Worm (Caenorhabditis elegans) whole organism, L1 larva: ENCODE data around the gene Y116A8C.49.

Experiments used
- C16A3.4 ChIP-seq: fragments of 150-350 bp; optimal IDR thresholded peaks from 2 replicates; lab custom pipeline; 2014; ENCODE audit warnings: missing biosample characterization, missing genetic modification characterization
- F16B12.6 ChIP-seq: fragments of 150-350 bp; optimal IDR thresholded peaks from 2 replicates; lab custom pipeline; 2014; ENCODE audit warnings: missing biosample characterization, missing genetic modification characterization
- aha-1 ChIP-seq: fragments of 150-350 bp; optimal IDR thresholded peaks from 2 replicates; lab custom pipeline; 2014; ENCODE audit warnings: missing biosample characterization, missing genetic modification characterization
- ama-1 ChIP-seq: fragments of 150-350 bp; optimal IDR thresholded peaks from 2 replicates; lab custom pipeline; 2014
- ceh-63 ChIP-seq: fragments of 200-800 bp; sonication (Bioruptor generic); optimal IDR thresholded peaks from 2 replicates; lab custom pipeline; 2018; ENCODE audit warnings: mild to moderate bottlenecking, missing genetic modification characterization, missing compliant biosample characterization
- ceh-8 ChIP-seq: fragments of 200-800 bp; sonication (Bioruptor generic); optimal IDR thresholded peaks from 2 replicates; lab custom pipeline; 2018; ENCODE audit warnings: mild to moderate bottlenecking, missing genetic modification characterization, moderate library complexity, missing compliant biosample characterization
- ceh-82 ChIP-seq, 3 experiments: fragments of 150-350 bp in 1 of 3; sonication (generic microtip) in 2 of 3; optimal IDR thresholded peaks; 2 replicates each; lab custom pipeline; 2014 to 2017; ENCODE audit warnings: missing biosample characterization in 3 of 3, missing genetic modification characterization in 3 of 3
- ceh-88 ChIP-seq: fragments of 200-800 bp; sonication (Bioruptor generic); IDR thresholded peaks from 2 replicates; pipeline ENCODE4 v1.3.6; 2022; ENCODE audit warnings: missing genetic modification characterization, missing compliant biosample characterization
- dsc-1 ChIP-seq: sonication (generic microtip); optimal IDR thresholded peaks from 2 replicates; lab custom pipeline; 2016; ENCODE audit warnings: mild to moderate bottlenecking, missing genetic modification characterization, missing compliant biosample characterization
- efl-1 ChIP-seq, 4 experiments: fragments of 150-350 bp; optimal IDR thresholded peaks in 3 of 4; peaks in 1 of 4; 1 replicate in 1 of 4; 2 replicates in 3 of 4; lab custom pipeline; 2014; ENCODE audit warnings: missing biosample characterization in 2 of 4, missing genetic modification characterization in 2 of 4, missing genetic modification reagents in 2 of 4
- efl-3 ChIP-seq: fragments of 200-800 bp; sonication (Bioruptor generic); optimal IDR thresholded peaks from 2 replicates; lab custom pipeline; 2018; ENCODE audit warnings: mild to moderate bottlenecking, missing genetic modification characterization, missing compliant biosample characterization
- egl-27 ChIP-seq, 2 experiments: fragments of 150-350 bp in 1 of 2; sonication (generic microtip); optimal IDR thresholded peaks; 3 replicates each; lab custom pipeline; 2017 to 2018; ENCODE audit warnings: missing biosample characterization in 2 of 2, missing genetic modification characterization in 2 of 2, missing genetic modification reagents in 2 of 2
- elt-3 ChIP-seq, 6 experiments: fragments of 150-350 bp in 1 of 6; sonication (generic microtip); optimal IDR thresholded peaks; 2 replicates each; lab custom pipeline; 2017 to 2018; ENCODE audit warnings: missing biosample characterization in 6 of 6, missing genetic modification characterization in 6 of 6, inconsistent platforms in 1 of 6
- ets-5 ChIP-seq: fragments of 200-800 bp; sonication (Bioruptor generic); IDR thresholded peaks from 2 replicates; pipeline ENCODE4 v1.3.6; 2022; ENCODE audit warnings: missing genetic modification characterization, missing compliant biosample characterization
- fkh-10 ChIP-seq: sonication (generic microtip); optimal IDR thresholded peaks from 2 replicates; lab custom pipeline; 2017; ENCODE audit warnings: missing biosample characterization, missing genetic modification reagents, missing genetic modification characterization
- fkh-4 ChIP-seq: sonication (generic microtip); optimal IDR thresholded peaks from 2 replicates; lab custom pipeline; 2016; ENCODE audit warnings: missing compliant biosample characterization, missing genetic modification characterization, borderline replicate concordance
- grh-1 ChIP-seq: fragments of 200-800 bp; sonication (Bioruptor generic); IDR thresholded peaks from 2 replicates; pipeline ENCODE4 v1.3.6; 2022; ENCODE audit warnings: missing genetic modification reagents, missing genetic modification characterization, missing compliant biosample characterization
- hlh-17 ChIP-seq: fragments of 200-800 bp; sonication (Bioruptor generic); optimal IDR thresholded peaks from 2 replicates; lab custom pipeline; 2018; ENCODE audit warnings: missing genetic modification characterization, mild to moderate bottlenecking, missing compliant biosample characterization, moderate library complexity, borderline replicate concordance
- hlh-4 ChIP-seq: sonication (generic microtip); optimal IDR thresholded peaks from 2 replicates; lab custom pipeline; 2016; ENCODE audit warnings: mild to moderate bottlenecking, missing genetic modification characterization, missing compliant biosample characterization
- irx-1 ChIP-seq: sonication (generic microtip); optimal IDR thresholded peaks from 2 replicates; lab custom pipeline; 2016; ENCODE audit warnings: missing genetic modification characterization, missing compliant biosample characterization
- isw-1 ChIP-seq: fragments of 200-800 bp; sonication (Bioruptor generic); IDR thresholded peaks from 2 replicates; pipeline ENCODE4 v1.3.6; 2022; ENCODE audit warnings: missing genetic modification characterization, missing compliant biosample characterization
- jun-1 ChIP-seq: fragments of 150-350 bp; optimal IDR thresholded peaks from 2 replicates; lab custom pipeline; 2014; ENCODE audit warnings: missing biosample characterization, missing genetic modification reagents, missing genetic modification characterization
- lin-13 ChIP-seq: fragments of 150-350 bp; optimal IDR thresholded peaks from 2 replicates; lab custom pipeline; 2014; ENCODE audit warnings: missing biosample characterization, missing genetic modification reagents, missing genetic modification characterization
- lin-14 ChIP-seq: fragments of 200-800 bp; sonication (Bioruptor generic); optimal IDR thresholded peaks from 2 replicates; lab custom pipeline; 2018; ENCODE audit warnings: mild to moderate bottlenecking, missing genetic modification characterization, moderate library complexity, missing compliant biosample characterization
- lin-39 ChIP-seq: fragments of 150-350 bp; optimal IDR thresholded peaks from 2 replicates; lab custom pipeline; 2014; ENCODE audit warnings: missing biosample characterization, missing genetic modification reagents, missing genetic modification characterization
- lir-3 ChIP-seq: sonication (generic microtip); optimal IDR thresholded peaks from 2 replicates; lab custom pipeline; 2016; ENCODE audit warnings: mild to moderate bottlenecking, missing genetic modification characterization, moderate library complexity, missing compliant biosample characterization; ENCODE audit not compliant: poor library complexity
- mdl-1 ChIP-seq, 2 experiments: fragments of 150-350 bp; optimal IDR thresholded peaks; 2 replicates each; lab custom pipeline; 2014 to 2017; ENCODE audit warnings: missing biosample characterization in 2 of 2, missing genetic modification characterization in 2 of 2, inconsistent platforms in 1 of 2
- mef-2 ChIP-seq: fragments of 150-350 bp; optimal IDR thresholded peaks from 2 replicates; lab custom pipeline; 2014; ENCODE audit warnings: missing biosample characterization, missing genetic modification characterization
- mep-1 ChIP-seq: fragments of 150-350 bp; optimal IDR thresholded peaks from 2 replicates; lab custom pipeline; 2014; ENCODE audit warnings: missing biosample characterization, missing genetic modification characterization
- nhr-12 ChIP-seq: sonication (generic microtip); optimal IDR thresholded peaks from 2 replicates; lab custom pipeline; 2017; ENCODE audit warnings: missing biosample characterization, missing genetic modification characterization
- nhr-19 ChIP-seq: fragments of 200-800 bp; sonication (Bioruptor generic); conservative IDR thresholded peaks from 2 replicates; pipeline ENCODE4 v1.3.6; 2022; ENCODE audit warnings: missing genetic modification characterization, missing compliant biosample characterization
- nhr-47 ChIP-seq: sonication (generic microtip); optimal IDR thresholded peaks from 2 replicates; lab custom pipeline; 2016; ENCODE audit warnings: mild to moderate bottlenecking, missing genetic modification characterization, moderate library complexity, missing compliant biosample characterization
- nhr-77 ChIP-seq: fragments of 150-350 bp; optimal IDR thresholded peaks from 2 replicates; lab custom pipeline; 2014; ENCODE audit warnings: missing biosample characterization, missing genetic modification characterization
- nhr-85 ChIP-seq: sonication (generic microtip); peaks from one replicate; lab custom pipeline; 2016; ENCODE audit warnings: missing genetic modification characterization, inconsistent platforms, missing compliant biosample characterization
- pag-3 ChIP-seq: sonication (generic microtip); optimal IDR thresholded peaks from 2 replicates; lab custom pipeline; 2017; ENCODE audit warnings: missing genetic modification characterization, mild to moderate bottlenecking, missing compliant biosample characterization, antibody characterized with exemption, borderline replicate concordance; ENCODE audit not compliant: insufficient read depth
- pax-3 ChIP-seq: fragments of 200-800 bp; sonication (Bioruptor generic); optimal IDR thresholded peaks from 2 replicates; lab custom pipeline; 2018; ENCODE audit warnings: mild to moderate bottlenecking, missing genetic modification characterization, moderate library complexity, missing compliant biosample characterization
- pqm-1 ChIP-seq: sonication (generic microtip); optimal IDR thresholded peaks from 3 replicates; lab custom pipeline; 2017; ENCODE audit warnings: missing biosample characterization, missing genetic modification characterization
- rnt-1 ChIP-seq: sonication (generic microtip); optimal IDR thresholded peaks from 2 replicates; lab custom pipeline; 2016; ENCODE audit warnings: mild to moderate bottlenecking, missing genetic modification characterization, moderate library complexity, missing compliant biosample characterization
- skn-1 ChIP-seq: fragments of 150-350 bp; optimal IDR thresholded peaks from 2 replicates; lab custom pipeline; 2014; ENCODE audit warnings: missing biosample characterization, missing genetic modification characterization
- snpc-4 ChIP-seq: fragments of 150-350 bp; optimal IDR thresholded peaks from 2 replicates; lab custom pipeline; 2014; ENCODE audit warnings: missing biosample characterization, missing genetic modification characterization
- sptf-1 ChIP-seq: fragments of 150-350 bp; optimal IDR thresholded peaks from 2 replicates; lab custom pipeline; 2014; ENCODE audit warnings: missing biosample characterization, missing genetic modification characterization
- sup-37 ChIP-seq: fragments of 200-800 bp; sonication (Bioruptor generic); optimal IDR thresholded peaks from 2 replicates; lab custom pipeline; 2018; ENCODE audit warnings: mild to moderate bottlenecking, missing genetic modification characterization, missing compliant biosample characterization
- tlp-1 ChIP-seq: fragments of 150-350 bp; optimal IDR thresholded peaks from 2 replicates; lab custom pipeline; 2014; ENCODE audit warnings: missing biosample characterization, missing genetic modification characterization
- unc-30 ChIP-seq: sonication (generic microtip); optimal IDR thresholded peaks from 2 replicates; lab custom pipeline; 2017; ENCODE audit warnings: missing biosample characterization, missing genetic modification characterization
- unc-62 ChIP-seq: fragments of 150-350 bp; optimal IDR thresholded peaks from 2 replicates; lab custom pipeline; 2014; ENCODE audit warnings: missing biosample characterization, missing genetic modification reagents, missing genetic modification characterization
- unc-98 ChIP-seq: fragments of 200-800 bp; sonication (Bioruptor generic); IDR thresholded peaks from 2 replicates; pipeline ENCODE4 v1.3.6; 2022; ENCODE audit warnings: missing genetic modification characterization, missing compliant biosample characterization
- vab-15 ChIP-seq: sonication (generic microtip); optimal IDR thresholded peaks from 2 replicates; lab custom pipeline; 2017; ENCODE audit warnings: missing genotype, mild to moderate bottlenecking, missing genetic modification characterization, missing compliant biosample characterization
- xbp-1 ChIP-seq: sonication (generic microtip); optimal IDR thresholded peaks from 2 replicates; lab custom pipeline; 2016; ENCODE audit warnings: missing genetic modification characterization, missing compliant biosample characterization
- zag-1 ChIP-seq: fragments of 150-350 bp; optimal IDR thresholded peaks from 2 replicates; lab custom pipeline; 2014; ENCODE audit warnings: missing biosample characterization, missing genetic modification characterization
- ztf-4 ChIP-seq: fragments of 150-350 bp; optimal IDR thresholded peaks from 2 replicates; lab custom pipeline; 2014; ENCODE audit warnings: missing biosample characterization, missing genetic modification characterization

The Y116A8C.49 gene

ce11 chrIV:16949767-16950166 lies 18.8 kb upstream of the Y116A8C.49 start, which contains the start of gene rad-54.B:
Gene rad-54.B (plus strand): TSS chrIV:16950067.
- TF ChIP-seq dsc-1 (no peak), unc-62 (no peak), mef-2 (no peak), isw-1 (no peak), lin-13 (GFP tag; lab: Kevin White, UChicago) (no peak), nhr-19 (GFP tag; lab: Robert Waterston, UW) (no peak), ceh-82 (tag; optimal IDR thresholded peaks at IDR 0.05; lab: Kevin White, UChicago) (no peak), efl-1 (optimal IDR thresholded peaks at IDR 0.05; lab: Kevin White, UChicago) (no peak), efl-1 (GFP tag; optimal IDR thresholded peaks at IDR 0.05 in 1 of 2; lab: Kevin White, UChicago) (peak in 1 of 2 experiments; percentile 51)

ce11 chrIV:16946746-16947145 lies 15.8 kb upstream of the Y116A8C.49 start, which contains the start of the genes Y116A8C.9 and arf-6:
Gene Y116A8C.9 (minus strand): TSS chrIV:16946800.
Gene arf-6 (plus strand): TSS chrIV:16947120.
- TF ChIP-seq hlh-17 (GFP tag; lab: Kevin White, UChicago) (no peak), pag-3 (tag; lab: Kevin White, UChicago) (no peak), aha-1 (tag; lab: Kevin White, UChicago) (no peak), xbp-1 (tag; lab: Kevin White, UChicago) (peak; percentile 68), egl-27 (tag; optimal IDR thresholded peaks at IDR 0.05; lab: Kevin White, UChicago) (no peak), tlp-1 (tag; lab: Kevin White, UChicago) (no peak), zag-1 (tag; lab: Kevin White, UChicago) (no peak), hlh-4 (tag; lab: Kevin White, UChicago) (no peak), nhr-85 (peak; percentile 86), fkh-10 (GFP tag; lab: Kevin White, UChicago) (peak; percentile 3), pax-3 (peak; percentile 6), ceh-88 (GFP tag; lab: Robert Waterston, UW) (no peak), fkh-4 (no peak), ceh-63 (GFP tag; lab: Kevin White, UChicago) (no peak), jun-1 (tag; lab: Kevin White, UChicago) (no peak), unc-30 (tag; lab: Kevin White, UChicago) (no peak), lin-39 (tag; lab: Kevin White, UChicago) (peak; percentile 54), pqm-1 (no peak), C16A3.4 (tag; lab: Kevin White, UChicago) (peak; percentile 28), lir-3 (tag; lab: Kevin White, UChicago) (no peak), vab-15 (tag; lab: Kevin White, UChicago) (no peak), snpc-4 (tag; lab: Kevin White, UChicago) (peak; percentile 71), nhr-19 (GFP tag; lab: Robert Waterston, UW) (peak; percentile 70), mep-1 (peak; percentile 70), ceh-8 (GFP tag; lab: Kevin White, UChicago) (peak; percentile 0), efl-3 (GFP tag; lab: Kevin White, UChicago) (no peak), mdl-1 (tag; optimal IDR thresholded peaks at IDR 0.05; lab: Kevin White, UChicago) (no peak), sptf-1 (no peak), nhr-77 (tag; lab: Kevin White, UChicago) (peak; percentile 9), grh-1 (GFP tag; lab: Robert Waterston, UW) (peak; percentile 31; the same call in 1 of the 2 replicates), skn-1 (peak; percentile 73), F16B12.6 (tag; lab: Kevin White, UChicago) (peak; percentile 18), lin-13 (GFP tag; lab: Kevin White, UChicago) (peak; percentile 62), nhr-12 (tag; lab: Kevin White, UChicago) (no peak), unc-98 (no peak), lin-14 (GFP tag; lab: Kevin White, UChicago) (no peak), sup-37 (GFP tag; lab: Kevin White, UChicago) (no peak), ceh-82 (tag; optimal IDR thresholded peaks at IDR 0.05; lab: Kevin White, UChicago) (peak; percentile 50 to 60 (median 60)), ama-1 (lab: Kevin White, UChicago) (no peak), ets-5 (GFP tag; lab: Robert Waterston, UW) (no peak), ztf-4 (tag; lab: Kevin White, UChicago) (peak; percentile 47), dsc-1 (peak; percentile 76), rnt-1 (tag; lab: Kevin White, UChicago) (no peak), irx-1 (tag; lab: Kevin White, UChicago) (peak; percentile 22), elt-3 (tag; optimal IDR thresholded peaks at IDR 0.05; lab: Kevin White, UChicago) (peak in 1 of 6 experiments; percentile 36), unc-62 (no peak), nhr-47 (tag; lab: Kevin White, UChicago) (peak; percentile 74)
